Worm (Caenorhabditis elegans) whole organism, young adult: ENCODE results near the gene utx-1.

Source experiments
- D2030.7 ChIP-seq: fragments of 200-800 bp; sonication (Bioruptor generic); IDR thresholded peaks from 2 replicates; pipeline ENCODE4 v1.3.6; 2022; ENCODE audit warnings: missing genetic modification reagents, missing genetic modification characterization, missing compliant biosample characterization
- F10E7.11 ChIP-seq: sonication (generic microtip); optimal IDR thresholded peaks from 2 replicates; lab custom pipeline; 2017; ENCODE audit warnings: mild to moderate bottlenecking, missing genetic modification characterization, moderate library complexity, missing compliant biosample characterization
- F22D6.2 ChIP-seq: sonication (generic microtip); optimal IDR thresholded peaks from 2 replicates; lab custom pipeline; 2016; ENCODE audit warnings: mild to moderate bottlenecking, missing genetic modification characterization, missing compliant biosample characterization
- F23B12.7 ChIP-seq: sonication (generic microtip); optimal IDR thresholded peaks from 2 replicates; lab custom pipeline; 2017; ENCODE audit warnings: missing genetic modification characterization, mild to moderate bottlenecking, missing compliant biosample characterization, antibody characterized with exemption, moderate library complexity; ENCODE audit not compliant: insufficient read depth
- F57A8.1 ChIP-seq: fragments of 200-800 bp; sonication (Bioruptor generic); optimal IDR thresholded peaks from 2 replicates; lab custom pipeline; 2018; ENCODE audit warnings: mild to moderate bottlenecking, missing genetic modification characterization, moderate library complexity, missing compliant biosample characterization
- Y56A3A.18 ChIP-seq: fragments of 200-800 bp; sonication (Bioruptor generic); IDR thresholded peaks from 2 replicates; pipeline ENCODE4 v1.3.6; 2022; ENCODE audit warnings: missing genetic modification reagents, missing genetic modification characterization, missing compliant biosample characterization
- Y79H2A.3 ChIP-seq: fragments of 200-800 bp; sonication (Bioruptor generic); conservative IDR thresholded peaks from 2 replicates; pipeline ENCODE4 v1.3.6; 2022; ENCODE audit warnings: missing genetic modification reagents, missing genetic modification characterization, missing compliant biosample characterization
- akir-1 ChIP-seq: fragments of 200-800 bp; sonication (Bioruptor generic); optimal IDR thresholded peaks from 2 replicates; lab custom pipeline; 2018; ENCODE audit warnings: mild to moderate bottlenecking, missing genetic modification characterization, moderate library complexity, missing compliant biosample characterization
- attf-3 ChIP-seq: fragments of 200-800 bp; sonication (Bioruptor generic); conservative IDR thresholded peaks from 2 replicates; pipeline ENCODE4 v1.3.6; 2022; ENCODE audit warnings: missing genetic modification reagents, missing genetic modification characterization, missing compliant biosample characterization
- attf-6 ChIP-seq: fragments of 200-800 bp; sonication (Bioruptor generic); IDR thresholded peaks from 2 replicates; pipeline ENCODE4 v1.3.6; 2022; ENCODE audit warnings: missing genetic modification reagents, missing genetic modification characterization, missing compliant biosample characterization
- bed-2 ChIP-seq: fragments of 200-800 bp; sonication (Bioruptor generic); IDR thresholded peaks from 2 replicates; pipeline ENCODE4 v1.3.6; 2022; ENCODE audit warnings: missing genetic modification reagents, missing genetic modification characterization, missing compliant biosample characterization
- cebp-1 ChIP-seq, 2 experiments: fragments of 200-800 bp in 1 of 2; sonication (Bioruptor generic) in 1 of 2; sonication (generic microtip) in 1 of 2; IDR thresholded peaks in 1 of 2; optimal IDR thresholded peaks in 1 of 2; 2 replicates each; pipeline versions ENCODE4 v1.3.6 to Lab custom; 2017 to 2022; ENCODE audit warnings: missing compliant biosample characterization in 2 of 2, missing genetic modification characterization in 2 of 2, mild to moderate bottlenecking in 1 of 2, missing genetic modification reagents in 1 of 2, moderate library complexity in 1 of 2
- ceh-27 ChIP-seq: fragments of 200-800 bp; sonication (Bioruptor generic); optimal IDR thresholded peaks from 2 replicates; lab custom pipeline; 2018; ENCODE audit warnings: mild to moderate bottlenecking, missing genetic modification characterization, moderate library complexity, missing compliant biosample characterization
- ceh-58 ChIP-seq: fragments of 200-800 bp; sonication (Bioruptor generic); IDR thresholded peaks from 2 replicates; pipeline ENCODE4 v1.3.6; 2022; ENCODE audit warnings: missing genetic modification characterization, missing compliant biosample characterization
- ceh-91 ChIP-seq: fragments of 200-800 bp; sonication (Bioruptor generic); IDR thresholded peaks from 2 replicates; pipeline ENCODE4 v1.3.6; 2022; ENCODE audit warnings: missing genetic modification reagents, missing genetic modification characterization, missing compliant biosample characterization
- chd-7 ChIP-seq: sonication (generic microtip); optimal IDR thresholded peaks from 2 replicates; lab custom pipeline; 2016; ENCODE audit warnings: mild to moderate bottlenecking, missing genetic modification characterization, moderate library complexity, missing compliant biosample characterization
- ets-4 ChIP-seq: fragments of 200-800 bp; sonication (Bioruptor generic); optimal IDR thresholded peaks from 2 replicates; lab custom pipeline; 2018; ENCODE audit warnings: mild to moderate bottlenecking, missing genetic modification characterization, missing compliant biosample characterization
- fkh-3 ChIP-seq: sonication (generic microtip); optimal IDR thresholded peaks from 2 replicates; lab custom pipeline; 2016; ENCODE audit warnings: mild to moderate bottlenecking, missing genetic modification characterization, missing compliant biosample characterization
- lin-26 ChIP-seq: fragments of 200-800 bp; sonication (Bioruptor generic); IDR thresholded peaks from 2 replicates; pipeline ENCODE4 v1.3.6; 2022; ENCODE audit warnings: missing genetic modification reagents, missing genetic modification characterization, missing compliant biosample characterization
- lin-35 ChIP-seq, 3 experiments: fragments of 150-350 bp in 2 of 3; sonication (generic microtip) in 1 of 3; optimal IDR thresholded peaks; 2 replicates each; lab custom pipeline; 2014 to 2018; ENCODE audit warnings: missing biosample characterization in 3 of 3, missing genetic modification characterization in 3 of 3, missing genetic modification reagents in 3 of 3
- lin-54 ChIP-seq: fragments of 200-800 bp; sonication (Bioruptor generic); optimal IDR thresholded peaks from 2 replicates; lab custom pipeline; 2018; ENCODE audit warnings: mild to moderate bottlenecking, missing genetic modification characterization, missing compliant biosample characterization
- madf-6 ChIP-seq: fragments of 200-800 bp; sonication (Bioruptor generic); IDR thresholded peaks from 2 replicates; pipeline ENCODE4 v1.3.6; 2022; ENCODE audit warnings: missing genetic modification reagents, missing genetic modification characterization, missing compliant biosample characterization
- mcd-1 ChIP-seq: fragments of 200-800 bp; sonication (Bioruptor generic); IDR thresholded peaks from 2 replicates; pipeline ENCODE4 v1.3.6; 2022; ENCODE audit warnings: missing genetic modification reagents, missing genetic modification characterization, missing compliant biosample characterization
- mes-4 ChIP-seq: sonication (generic microtip); optimal IDR thresholded peaks from 2 replicates; lab custom pipeline; 2016; ENCODE audit warnings: missing genotype, missing genetic modification characterization, missing compliant biosample characterization
- nfya-1 ChIP-seq: sonication (generic microtip); optimal IDR thresholded peaks from 2 replicates; lab custom pipeline; 2017; ENCODE audit warnings: antibody characterized with exemption, missing compliant biosample characterization, missing genetic modification characterization, borderline replicate concordance; ENCODE audit not compliant: insufficient read depth
- nfyb-1 ChIP-seq: fragments of 200-800 bp; sonication (Bioruptor generic); IDR thresholded peaks from 2 replicates; pipeline ENCODE4 v1.3.6; 2022; ENCODE audit warnings: missing genetic modification reagents, missing genetic modification characterization, missing compliant biosample characterization
- nhr-80 ChIP-seq: sonication (generic microtip); optimal IDR thresholded peaks from 2 replicates; lab custom pipeline; 2016; ENCODE audit warnings: missing genetic modification characterization, missing compliant biosample characterization
- rcor-1 ChIP-seq: fragments of 200-800 bp; sonication (Bioruptor generic); IDR thresholded peaks from 2 replicates; pipeline ENCODE4 v1.3.6; 2022; ENCODE audit warnings: missing genetic modification reagents, missing genetic modification characterization, missing compliant biosample characterization
- rec-8 ChIP-seq, 2 experiments: sonication (generic microtip); optimal IDR thresholded peaks; 2 replicates each; lab custom pipeline; 2016; ENCODE audit warnings: mild to moderate bottlenecking in 2 of 2, missing genetic modification characterization in 2 of 2, missing genetic modification reagents in 2 of 2, missing genotype in 2 of 2, missing biosample characterization in 1 of 2, missing compliant biosample characterization in 1 of 2, moderate library complexity in 1 of 2
- repo-1 ChIP-seq: sonication (generic microtip); optimal IDR thresholded peaks from 2 replicates; lab custom pipeline; 2017; ENCODE audit warnings: mild to moderate bottlenecking, missing genetic modification characterization, missing compliant biosample characterization
- snpc-4 ChIP-seq, 5 experiments: fragments of 150-350 bp in 1 of 5; sonication (generic microtip) in 4 of 5; optimal IDR thresholded peaks; 2 replicates each; lab custom pipeline; 2014 to 2018; ENCODE audit warnings: missing genetic modification characterization in 5 of 5, missing biosample characterization in 3 of 5, antibody characterized with exemption in 2 of 5, mild to moderate bottlenecking in 2 of 5, missing compliant biosample characterization in 2 of 5, missing genotype in 2 of 5, moderate library complexity in 2 of 5, missing genetic modification reagents in 1 of 5
- somi-1 ChIP-seq: fragments of 200-800 bp; sonication (Bioruptor generic); optimal IDR thresholded peaks from 2 replicates; lab custom pipeline; 2018; ENCODE audit warnings: mild to moderate bottlenecking, missing genetic modification characterization, missing compliant biosample characterization
- tbp1 ChIP-seq: fragments of 200-800 bp; sonication (Bioruptor generic); optimal IDR thresholded peaks from 2 replicates; lab custom pipeline; 2018; ENCODE audit warnings: mild to moderate bottlenecking, missing genetic modification characterization, missing compliant biosample characterization
- xnd-1 ChIP-seq: sonication (generic microtip); optimal IDR thresholded peaks from 2 replicates; lab custom pipeline; 2016; ENCODE audit warnings: missing genotype, missing genetic modification reagents, missing genetic modification characterization, missing compliant biosample characterization
- zim-3 ChIP-seq: sonication (generic microtip); optimal IDR thresholded peaks from 2 replicates; lab custom pipeline; 2017; ENCODE audit warnings: mild to moderate bottlenecking, missing genetic modification characterization, moderate library complexity, missing compliant biosample characterization
- ztf-26 ChIP-seq: sonication (generic microtip); optimal IDR thresholded peaks from 2 replicates; lab custom pipeline; 2017; ENCODE audit warnings: missing genetic modification characterization, missing compliant biosample characterization
- ztf-6 ChIP-seq: fragments of 200-800 bp; sonication (Bioruptor generic); IDR thresholded peaks from 2 replicates; pipeline ENCODE4 v1.3.6; 2022; ENCODE audit warnings: missing genetic modification reagents, missing genetic modification characterization, missing compliant biosample characterization

The utx-1 gene

ce11 chrX:8545971-8546442, 10.9 kb upstream of the utx-1 start, which contains the start of gene sdha-1 (continued):
- peak; percentile 2 for TF ChIP-seq F22D6.2 (tag; lab: Kevin White, UChicago)
- TF ChIP-seq somi-1: peak; percentile 70
- TF ChIP-seq lin-26 (GFP tag; lab: Robert Waterston, UW): peak; percentile 63; the same call in 1 of the 2 replicates
- 0 out of 2 replicates have a peak, but pooled peaks have one; percentile 37 for TF ChIP-seq Y56A3A.18 (GFP tag; lab: Robert Waterston, UW)
- TF ChIP-seq zim-3: no peak
- peak; percentile 83 for TF ChIP-seq ceh-27 (GFP tag; lab: Kevin White, UChicago)
- TF ChIP-seq snpc-4 (GFP tag; optimal IDR thresholded peaks at IDR 0.05; lab: Kevin White, UChicago): no peak
- peak in 3 of 4 experiments; percentile 34 to 50 (median 38) for TF ChIP-seq snpc-4 (tag; optimal IDR thresholded peaks at IDR 0.05; lab: Kevin White, UChicago)
- peak; percentile 41 for TF ChIP-seq lin-54
- TF ChIP-seq ets-4 (GFP tag; lab: Kevin White, UChicago): peak; percentile 64
- TF ChIP-seq ztf-26 (tag; lab: Kevin White, UChicago): peak; percentile 61
- TF ChIP-seq xnd-1 (tag; lab: Kevin White, UChicago): no peak
- peak in 1 of 3 experiments; percentile 60 for TF ChIP-seq lin-35 (GFP tag; optimal IDR thresholded peaks at IDR 0.05; lab: Kevin White, UChicago)
- no peak for TF ChIP-seq madf-6 (GFP tag; lab: Robert Waterston, UW)
- TF ChIP-seq nfya-1 (tag; lab: Kevin White, UChicago): no peak
- peak; percentile 71 for TF ChIP-seq mcd-1 (GFP tag; lab: Robert Waterston, UW)
- TF ChIP-seq chd-7 (tag; lab: Kevin White, UChicago): peak; percentile 17
- TF ChIP-seq fkh-3: no peak
- TF ChIP-seq ceh-91: no peak
- TF ChIP-seq cebp-1 (GFP tag; IDR thresholded peaks at IDR 0.05; lab: Robert Waterston, UW): peak; percentile 30; the same call in 1 of the 2 replicates
- TF ChIP-seq cebp-1 (tag; optimal IDR thresholded peaks at IDR 0.05; lab: Kevin White, UChicago): peak; percentile 86
- TF ChIP-seq akir-1 (GFP tag; lab: Kevin White, UChicago): no peak
- no peak for TF ChIP-seq ztf-6 (GFP tag; lab: Robert Waterston, UW)
- peak; percentile 56 for TF ChIP-seq tbp1 (GFP tag; lab: Kevin White, UChicago)
- no peak for TF ChIP-seq rec-8 (tag; optimal IDR thresholded peaks at IDR 0.05; lab: Kevin White, UChicago)
- TF ChIP-seq nfyb-1 (GFP tag; lab: Robert Waterston, UW): peak; percentile 19; the same call in 1 of the 2 replicates
- no peak for TF ChIP-seq D2030.7 (GFP tag; lab: Robert Waterston, UW)
- 0 out of 2 replicates have a peak, but pooled peaks have one; percentile 19 for TF ChIP-seq attf-3
- peak; percentile 2 for TF ChIP-seq repo-1 (tag; lab: Kevin White, UChicago)
- TF ChIP-seq attf-6 (GFP tag; lab: Robert Waterston, UW): no peak
- TF ChIP-seq F23B12.7: peak; percentile 63
- peak; percentile 64 for TF ChIP-seq rcor-1 (GFP tag; lab: Robert Waterston, UW)
- no peak for TF ChIP-seq ceh-58 (GFP tag; lab: Robert Waterston, UW)
- no peak for TF ChIP-seq F10E7.11
- TF ChIP-seq, all 124 proteins: peak for 41

- TF ChIP-seq mes-4 (tag; lab: Kevin White, UChicago): no peak
- no peak for TF ChIP-seq bed-2 (GFP tag; lab: Robert Waterston, UW)
- no peak for TF ChIP-seq F57A8.1
- TF ChIP-seq cebp-1 (GFP tag; IDR thresholded peaks at IDR 0.05; lab: Robert Waterston, UW): no peak
- peak; percentile 28 for TF ChIP-seq cebp-1 (tag; optimal IDR thresholded peaks at IDR 0.05; lab: Kevin White, UChicago)
- no peak for TF ChIP-seq ztf-26 (tag; lab: Kevin White, UChicago)
- TF ChIP-seq Y79H2A.3 (GFP tag; lab: Robert Waterston, UW): no peak
- peak; percentile 90 for TF ChIP-seq nhr-80 (tag; lab: Kevin White, UChicago)
- no peak for TF ChIP-seq lin-54
- no peak for TF ChIP-seq F22D6.2 (tag; lab: Kevin White, UChicago)
Observed at ce11 chrX:8549026-8549425, 7.9 kb upstream of the utx-1 start, which contains the start of gene D2021.4. Gene D2021.4 (minus strand): TSS chrX:8549073.
